Worm (Caenorhabditis elegans) whole organism, midembryonic: Measurements from ENCODE around the gene syp-2.

Experiments used
- T22C8.4 ChIP-seq: fragments of 200-800 bp; sonication (Bioruptor generic); IDR thresholded peaks from 2 replicates; pipeline ENCODE4 v1.3.6; 2022; ENCODE audit warnings: missing genetic modification characterization, missing compliant biosample characterization
- flt-1 ChIP-seq: fragments of 200-800 bp; sonication (Bioruptor generic); IDR thresholded peaks from 2 replicates; pipeline ENCODE4 v1.3.6; 2022; ENCODE audit warnings: missing genetic modification characterization, missing compliant biosample characterization
- klf-2 ChIP-seq: fragments of 200-800 bp; sonication (Bioruptor generic); conservative IDR thresholded peaks from 2 replicates; pipeline ENCODE4 v1.3.6; 2022; ENCODE audit warnings: missing genetic modification reagents, missing genetic modification characterization, missing compliant biosample characterization
- ref-1 ChIP-seq: fragments of 200-800 bp; sonication (Bioruptor generic); conservative IDR thresholded peaks from 2 replicates; pipeline ENCODE4 v1.3.6; 2022; ENCODE audit warnings: missing genetic modification reagents, missing genetic modification characterization, missing compliant biosample characterization
- tab-1 ChIP-seq: fragments of 200-800 bp; sonication (Bioruptor generic); IDR thresholded peaks from 2 replicates; pipeline ENCODE4 v1.3.6; 2022; ENCODE audit warnings: missing genetic modification characterization, missing compliant biosample characterization
- ztf-23 ChIP-seq: fragments of 200-800 bp; sonication (Bioruptor generic); IDR thresholded peaks from 2 replicates; pipeline ENCODE4 v1.3.6; 2022; ENCODE audit warnings: missing genetic modification reagents, missing genetic modification characterization, missing compliant biosample characterization

DNA sequence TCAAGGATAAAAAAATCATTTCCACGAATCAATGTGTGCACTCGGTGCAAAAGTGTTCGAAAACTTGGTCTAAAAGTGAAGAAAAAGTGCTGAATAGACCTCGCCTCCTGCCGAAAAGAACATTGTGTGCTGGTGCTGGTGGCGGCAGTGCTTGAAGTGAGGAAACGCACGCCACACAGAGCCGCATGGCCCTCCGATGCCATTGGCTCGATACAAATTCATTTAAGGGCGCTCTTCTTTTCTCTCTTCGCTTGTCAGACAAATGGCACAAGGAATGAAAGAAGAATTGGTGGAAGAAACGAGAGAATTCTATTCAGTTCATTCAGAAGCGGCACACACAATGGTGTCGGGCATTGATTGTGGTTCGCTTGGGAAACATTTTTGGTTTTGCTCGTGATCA lies 46.0 kb downstream of the syp-2 start:
- no peak for TF ChIP-seq ref-1 (GFP tag; lab: Robert Waterston, UW)
- TF ChIP-seq ztf-23, result no peak
- no peak for TF ChIP-seq klf-2
- TF ChIP-seq flt-1 (GFP tag; lab: Robert Waterston, UW), result no peak
- no peak for TF ChIP-seq tab-1 (GFP tag; lab: Robert Waterston, UW)
- no peak for TF ChIP-seq T22C8.4 (GFP tag; lab: Robert Waterston, UW)
